1 fruit fly cellular context compared by ENCODE assay signal in the genomic region with DNA sequence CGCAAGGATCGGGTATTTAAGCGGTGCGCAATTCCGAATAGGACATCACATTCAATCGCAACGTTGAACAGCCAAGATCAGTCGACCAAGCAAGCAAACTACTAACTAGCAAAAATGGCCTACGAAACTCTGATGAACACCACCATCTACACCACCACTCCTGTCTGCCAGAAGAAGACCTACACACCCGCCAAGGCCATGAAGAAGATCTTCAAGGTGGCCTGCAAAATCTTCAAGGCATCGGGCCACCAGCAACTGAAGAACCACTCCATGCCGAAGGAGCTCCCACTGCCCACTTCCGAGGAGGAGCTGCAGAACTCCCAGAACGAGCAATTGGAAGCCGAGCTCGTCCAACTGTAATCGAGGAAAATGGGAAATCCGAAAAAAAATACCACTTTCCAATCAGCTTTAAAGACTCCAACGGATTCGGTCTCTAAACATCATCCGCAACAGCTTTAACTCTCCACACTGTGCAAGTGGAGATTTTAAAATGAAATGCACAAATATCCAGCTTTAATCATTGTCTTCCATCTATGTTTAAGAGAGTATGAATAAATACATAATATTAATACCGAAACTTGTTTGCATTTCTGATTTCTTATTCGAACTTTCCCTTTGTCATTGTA.
TF ChIP-seq lines count a peak whose summit lies in the region.

A gene (plus strand): TSS at position 43 of the 626 bp plus-strand sequence.

TF ChIP-seq in whole organism, embryonic, 481 proteins besides CTCF, POLR2A, EP300 and RAD21 (continued from another document):
- TF ChIP-seq Dip2 (GFP tag; IDR thresholded peaks at IDR 0.05; lab: Robert Waterston, UW) (no peak), oc (tag; optimal IDR thresholded peaks at IDR 0.05; lab: Kevin White, UChicago) (peak; percentile 31), Antp (GFP tag; optimal IDR thresholded peaks at IDR 0.05; lab: Kevin White, UChicago) (peak; percentile 16), CG9437 (GFP tag; optimal IDR thresholded peaks at IDR 0.05; lab: Kevin White, UChicago) (no peak), lov (optimal IDR thresholded peaks at IDR 0.05; lab: Kevin White, UChicago) (no peak), lov (GFP tag; IDR thresholded peaks at IDR 0.05; lab: Robert Waterston, UW) (0 out of 3 replicates have a peak, but pooled peaks have one; percentile 31), vvl (GFP tag; IDR thresholded peaks at IDR 0.05; lab: Robert Waterston, UW) (peak; percentile 82), chn (GFP tag; optimal IDR thresholded peaks at IDR 0.05; lab: Kevin White, UChicago) (peak; percentile 22), Rx (GFP tag; IDR thresholded peaks at IDR 0.05; lab: Robert Waterston, UW) (no peak), CG10979 (tag; optimal IDR thresholded peaks at IDR 0.05; lab: Kevin White, UChicago) (no peak)
TF ChIP-seq in whole organism, embryonic: peak in this region for 26.
